Fruit fly (Drosophila melanogaster): ENCODE data around the gene InR.
A peak's percentile ranks its signal among the peaks of the same experiment; 100 is the strongest.

Gene InR

DNA sequence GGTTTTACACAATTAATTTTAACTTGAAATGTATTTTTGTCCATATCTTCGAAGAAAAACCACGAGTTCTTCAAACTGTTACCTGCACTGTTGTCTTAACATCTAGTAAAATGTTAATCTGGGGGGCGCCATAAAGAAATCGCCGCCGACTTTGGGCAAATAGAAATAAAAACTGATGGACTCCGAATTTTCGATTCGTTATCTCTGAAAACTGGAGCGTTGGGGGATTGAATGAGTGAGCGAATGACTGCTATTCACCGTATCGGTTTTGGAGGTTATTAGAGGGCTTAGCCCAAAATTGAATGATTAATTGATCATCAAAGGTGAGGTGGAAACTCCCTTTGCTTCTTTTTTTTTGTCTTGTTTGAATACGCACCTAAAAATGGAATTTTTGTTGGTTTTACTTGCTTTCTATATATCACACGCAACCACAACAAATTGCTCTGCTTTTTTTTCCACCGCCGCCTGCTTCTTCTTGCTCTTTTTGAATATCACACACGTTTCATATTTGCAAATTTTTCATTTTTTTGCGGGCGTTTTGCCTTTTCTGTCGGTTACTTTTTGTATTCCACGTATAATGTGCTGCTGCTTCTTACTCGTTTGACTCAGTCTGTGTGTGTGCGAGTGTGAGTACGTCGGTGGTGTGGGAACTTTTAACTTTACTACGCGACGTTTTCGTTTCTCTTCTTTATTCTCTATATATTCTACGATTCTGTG is 12.8 kb upstream of the InR start:
- TF ChIP-seq CG10348 (GFP tag; IDR thresholded peaks at IDR 0.05) = no peak
- TF ChIP-seq EcR (GFP tag; optimal IDR thresholded peaks at IDR 0.05) = no peak

DNA sequence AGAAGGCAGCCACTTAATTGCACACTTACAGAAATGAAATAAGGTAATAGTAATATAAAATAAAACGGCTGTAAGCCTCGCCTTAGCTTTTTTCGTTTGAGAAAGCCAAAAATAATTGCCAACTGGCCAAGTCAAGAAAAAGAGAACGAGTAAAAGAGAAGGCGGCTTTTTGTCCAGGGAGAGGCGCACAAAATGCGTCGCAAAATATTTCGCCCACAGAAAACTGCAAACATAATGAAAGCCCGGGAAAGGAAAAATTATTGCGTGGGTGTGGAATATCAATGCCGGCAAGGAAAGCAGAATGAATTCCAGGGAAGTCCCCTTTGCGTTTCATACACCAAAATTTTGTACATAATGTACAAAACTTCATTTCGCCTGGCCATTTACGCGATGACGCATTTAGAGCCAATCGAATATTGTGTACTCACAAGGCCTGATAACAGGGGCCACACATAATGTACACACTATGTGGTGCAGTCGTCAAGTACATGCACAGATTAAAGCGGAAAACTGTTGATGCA is 11.9 kb upstream of the InR start:
- TF ChIP-seq gl (tag; optimal IDR thresholded peaks at IDR 0.05) (no peak), CG34367 (tag; optimal IDR thresholded peaks at IDR 0.05) (no peak), CG12605 (GFP tag; IDR thresholded peaks at IDR 0.05) (no peak), Pif1A (GFP tag; optimal IDR thresholded peaks at IDR 0.05) (no peak), CG32121 (GFP tag; IDR thresholded peaks at IDR 0.05) (no peak), CG4496 (GFP tag; IDR thresholded peaks at IDR 0.05) (no peak), Ets98B (GFP tag; IDR thresholded peaks at IDR 0.05) (no peak), CG8159 (tag; optimal IDR thresholded peaks at IDR 0.05) (no peak), CG15710 (tag; optimal IDR thresholded peaks at IDR 0.05) (no peak), CG14655 (GFP tag; optimal IDR thresholded peaks at IDR 0.05) (no peak), CG10348 (GFP tag; IDR thresholded peaks at IDR 0.05) (no peak), EcR (GFP tag; optimal IDR thresholded peaks at IDR 0.05) (no peak), rn (GFP tag; IDR thresholded peaks at IDR 0.05) (no peak), D1 (tag; optimal IDR thresholded peaks at IDR 0.05) (no peak), Pif1B (GFP tag; optimal IDR thresholded peaks at IDR 0.05) (no peak), fd96Ca (GFP tag; IDR thresholded peaks at IDR 0.05) (no peak), CG17806 (tag; optimal IDR thresholded peaks at IDR 0.05) (no peak), CG8301 (tag; optimal IDR thresholded peaks at IDR 0.05) (no peak), CG9948 (tag; optimal IDR thresholded peaks at IDR 0.05) (no peak)

DNA sequence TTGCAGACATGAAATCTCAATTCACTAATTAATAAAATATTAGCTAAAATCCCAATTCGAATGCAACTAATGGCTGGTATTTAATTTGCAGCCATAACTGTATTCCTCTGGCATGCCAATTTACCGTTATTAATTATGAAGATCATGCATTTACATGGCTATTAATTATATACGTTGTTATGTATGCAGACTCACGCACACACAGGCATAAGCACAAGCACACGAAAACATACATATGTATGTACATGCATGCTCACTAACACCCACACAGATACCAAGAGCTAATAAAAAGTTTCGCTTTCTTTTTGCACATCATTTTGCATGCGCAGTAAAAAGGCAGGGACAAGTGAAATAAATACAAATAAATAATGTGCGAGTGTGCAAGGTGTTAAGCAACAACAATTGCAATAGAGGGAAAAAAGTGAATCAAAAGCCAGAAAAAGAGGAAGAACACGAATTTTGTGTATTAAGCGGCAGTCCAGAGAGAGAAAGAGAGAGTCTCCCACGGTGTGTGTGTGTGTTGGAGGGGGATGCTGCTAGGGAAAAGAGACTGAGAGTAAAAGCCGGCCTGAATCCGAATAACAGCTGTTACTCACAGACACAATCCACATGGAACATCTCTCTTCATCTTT is 11.2 kb upstream of the InR start:
- peak; percentile 9 for TF ChIP-seq CG34367 (tag; optimal IDR thresholded peaks at IDR 0.05)
- TF ChIP-seq CG10348 (GFP tag; IDR thresholded peaks at IDR 0.05) = no peak
- peak; percentile 36 for TF ChIP-seq CG14655 (GFP tag; optimal IDR thresholded peaks at IDR 0.05)
- TF ChIP-seq gl (tag; optimal IDR thresholded peaks at IDR 0.05) = peak; percentile 32
- no peak for TF ChIP-seq D1 (tag; optimal IDR thresholded peaks at IDR 0.05)
- TF ChIP-seq CG9948 (tag; optimal IDR thresholded peaks at IDR 0.05) = no peak
- peak; percentile 43 for TF ChIP-seq EcR (GFP tag; optimal IDR thresholded peaks at IDR 0.05)
- no peak for TF ChIP-seq Pif1B (GFP tag; optimal IDR thresholded peaks at IDR 0.05)
- no peak for TF ChIP-seq Pif1A (GFP tag; optimal IDR thresholded peaks at IDR 0.05)
- no peak for TF ChIP-seq CG12605 (GFP tag; IDR thresholded peaks at IDR 0.05)
- peak; percentile 24 for TF ChIP-seq CG8301 (tag; optimal IDR thresholded peaks at IDR 0.05)
- no peak for TF ChIP-seq CG8159 (tag; optimal IDR thresholded peaks at IDR 0.05)
- TF ChIP-seq CG32121 (GFP tag; IDR thresholded peaks at IDR 0.05) = no peak
- no peak for TF ChIP-seq fd96Ca (GFP tag; IDR thresholded peaks at IDR 0.05)
- TF ChIP-seq rn (GFP tag; IDR thresholded peaks at IDR 0.05) = no peak
- TF ChIP-seq CG15710 (tag; optimal IDR thresholded peaks at IDR 0.05) = peak; percentile 25

dm6 chr3R:21629373-21630145 is 10.4 kb upstream of the InR start:
- TF ChIP-seq CG14655 (GFP tag; optimal IDR thresholded peaks at IDR 0.05) (peak; percentile 61), CG4496 (GFP tag; IDR thresholded peaks at IDR 0.05) (no peak), Pif1B (GFP tag; optimal IDR thresholded peaks at IDR 0.05) (no peak), CG12605 (GFP tag; IDR thresholded peaks at IDR 0.05) (peak; percentile 39; the same call in 1 of the 2 replicates), Ets98B (GFP tag; IDR thresholded peaks at IDR 0.05) (peak; percentile 40; the same call in 1 of the 2 replicates), CG8301 (tag; optimal IDR thresholded peaks at IDR 0.05) (peak; percentile 11), fd96Ca (GFP tag; IDR thresholded peaks at IDR 0.05) (peak; percentile 63; the same call in 2 of the 3 replicates), CG34367 (tag; optimal IDR thresholded peaks at IDR 0.05) (no peak), Snoo (tag; optimal IDR thresholded peaks at IDR 0.05) (no peak), CG9948 (tag; optimal IDR thresholded peaks at IDR 0.05) (no peak), rn (GFP tag; IDR thresholded peaks at IDR 0.05) (no peak), CG32121 (GFP tag; IDR thresholded peaks at IDR 0.05) (peak; percentile 72), Pif1A (GFP tag; optimal IDR thresholded peaks at IDR 0.05) (no peak), CG17806 (tag; optimal IDR thresholded peaks at IDR 0.05) (no peak), CG10348 (GFP tag; IDR thresholded peaks at IDR 0.05) (no peak), gl (tag; optimal IDR thresholded peaks at IDR 0.05) (no peak), CG15710 (tag; optimal IDR thresholded peaks at IDR 0.05) (no peak), EcR (GFP tag; optimal IDR thresholded peaks at IDR 0.05) (no peak)

DNA sequence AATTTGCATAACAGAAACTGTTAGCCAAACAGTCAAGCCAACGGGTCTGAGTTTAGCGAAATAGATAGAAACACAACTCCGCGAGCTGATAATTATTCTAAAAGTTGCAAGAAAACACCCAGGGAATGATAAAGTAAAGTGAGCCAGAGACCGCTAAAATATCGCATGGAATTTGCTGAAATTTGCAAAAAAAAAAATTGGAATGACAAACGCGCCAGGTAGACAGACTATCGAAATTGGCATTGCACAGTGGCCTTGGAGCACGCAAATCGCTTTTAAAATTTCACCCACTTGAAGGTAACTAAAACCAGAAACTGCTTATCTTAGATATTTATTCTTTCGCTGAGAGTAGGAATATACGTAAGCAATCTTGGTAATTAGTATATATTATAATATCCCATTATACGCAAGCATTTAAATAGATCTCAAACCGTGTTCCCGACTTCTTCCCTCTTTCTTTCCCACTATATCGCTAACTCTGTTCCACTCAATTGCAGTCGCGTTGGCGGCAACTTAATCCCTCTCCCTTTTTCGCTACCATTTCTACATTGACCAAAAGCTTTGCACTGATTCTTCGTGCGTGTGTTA is 9.2 kb upstream of the InR start:
- TF ChIP-seq CG12605 (GFP tag; IDR thresholded peaks at IDR 0.05) (no peak), CG4496 (GFP tag; IDR thresholded peaks at IDR 0.05) (no peak; the same call in 2 of the 3 replicates), CG15710 (tag; optimal IDR thresholded peaks at IDR 0.05) (no peak), CG8159 (tag; optimal IDR thresholded peaks at IDR 0.05) (no peak), gl (tag; optimal IDR thresholded peaks at IDR 0.05) (no peak), CG9948 (tag; optimal IDR thresholded peaks at IDR 0.05) (no peak), rn (GFP tag; IDR thresholded peaks at IDR 0.05) (no peak), Pif1B (GFP tag; optimal IDR thresholded peaks at IDR 0.05) (no peak), CG34367 (tag; optimal IDR thresholded peaks at IDR 0.05) (no peak), Snoo (tag; optimal IDR thresholded peaks at IDR 0.05) (no peak), EcR (GFP tag; optimal IDR thresholded peaks at IDR 0.05) (no peak), CG17806 (tag; optimal IDR thresholded peaks at IDR 0.05) (no peak), Pif1A (GFP tag; optimal IDR thresholded peaks at IDR 0.05) (no peak), fd96Ca (GFP tag; IDR thresholded peaks at IDR 0.05) (no peak), CG10348 (GFP tag; IDR thresholded peaks at IDR 0.05) (no peak), CG14655 (GFP tag; optimal IDR thresholded peaks at IDR 0.05) (no peak), CG8301 (tag; optimal IDR thresholded peaks at IDR 0.05) (no peak), CG13204 (GFP tag; optimal IDR thresholded peaks at IDR 0.05) (no peak), D1 (tag; optimal IDR thresholded peaks at IDR 0.05) (no peak)

All from whole organism, pupa.